Worm (Caenorhabditis elegans): ENCODE measurements around the gene C25E10.12.

C25E10.12 gene

DNA sequence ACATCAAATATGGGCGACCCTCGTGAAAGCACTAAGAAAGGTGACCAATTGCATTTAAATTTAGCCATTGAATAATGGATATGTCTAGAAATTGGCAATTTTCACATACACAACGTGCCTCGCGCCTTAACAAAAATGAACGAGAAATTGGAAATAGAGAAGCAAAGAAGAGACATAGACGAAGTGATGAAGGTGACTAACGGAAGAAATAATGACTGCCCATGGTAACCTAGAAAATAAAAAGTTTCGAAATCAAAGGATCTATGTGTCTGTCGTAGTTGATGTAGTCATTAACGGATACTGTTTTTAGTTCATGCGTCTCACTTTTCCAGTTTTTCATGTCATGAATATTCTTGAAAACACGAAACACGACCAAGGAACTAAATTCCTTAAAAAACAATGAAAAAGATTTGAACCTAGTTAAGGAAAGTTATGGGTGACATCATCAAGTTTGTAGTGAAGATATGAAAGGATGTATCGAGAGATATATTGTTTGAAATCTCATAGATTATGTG is 15.9 kb upstream of the C25E10.12 start:
- TF ChIP-seq hmbx-1 (tag; optimal IDR thresholded peaks at IDR 0.05) (no peak), B0310.2 (tag; optimal IDR thresholded peaks at IDR 0.05) (no peak), tra-4 (tag; optimal IDR thresholded peaks at IDR 0.05) (no peak), ceh-36 (tag; optimal IDR thresholded peaks at IDR 0.05) (no peak)

ce11 chrV:9076273-9076672 is 14.0 kb upstream of the C25E10.12 start, which contains the start of gene T27E4.7:
Gene T27E4.7 (minus strand): TSS chrV:9076322.
- no peak for TF ChIP-seq tbx-11 (GFP tag; IDR thresholded peaks at IDR 0.05)
- no peak for TF ChIP-seq flt-1 (GFP tag; IDR thresholded peaks at IDR 0.05)
- TF ChIP-seq ets-7 (tag; optimal IDR thresholded peaks at IDR 0.05), result no peak
- no peak for TF ChIP-seq B0310.2 (tag; optimal IDR thresholded peaks at IDR 0.05)
- no peak for TF ChIP-seq hmg-4 (GFP tag; optimal IDR thresholded peaks at IDR 0.05)
- TF ChIP-seq tra-4 (tag; optimal IDR thresholded peaks at IDR 0.05), result no peak
- no peak for TF ChIP-seq scrt-1 (GFP tag; IDR thresholded peaks at IDR 0.05)
- no peak for TF ChIP-seq ceh-36 (tag; optimal IDR thresholded peaks at IDR 0.05)
- TF ChIP-seq hnd-1 (tag; optimal IDR thresholded peaks at IDR 0.05), result no peak
- no peak for TF ChIP-seq ama-1 (optimal IDR thresholded peaks at IDR 0.05)
- no peak for TF ChIP-seq ceh-13 (GFP tag; optimal IDR thresholded peaks at IDR 0.05)
- no peak for TF ChIP-seq pes-1 (GFP tag; IDR thresholded peaks at IDR 0.05)
- TF ChIP-seq sea-1 (GFP tag; conservative IDR thresholded peaks at IDR 0.05), result no peak
- TF ChIP-seq hmbx-1 (tag; optimal IDR thresholded peaks at IDR 0.05), result no peak

DNA sequence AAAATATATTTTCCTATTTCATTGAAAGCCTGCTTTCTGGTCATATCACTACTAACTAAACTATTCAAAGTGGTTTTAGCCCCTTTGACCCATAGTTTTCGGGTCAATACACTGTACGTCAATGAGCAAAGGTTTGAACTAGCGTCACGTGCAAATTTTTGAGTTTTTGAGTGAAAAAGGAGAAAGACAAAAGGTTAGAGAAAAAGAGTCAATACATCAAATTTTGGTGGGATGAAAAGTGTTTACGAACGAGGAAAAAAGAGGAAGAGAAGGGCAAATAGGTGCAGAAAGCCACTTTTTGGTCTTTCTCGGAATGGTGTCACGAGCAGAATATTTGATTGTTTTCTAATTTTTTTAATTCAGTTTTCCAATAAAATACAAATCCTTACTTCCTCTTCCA is 13.6 kb upstream of the C25E10.12 start:
- TF ChIP-seq sea-1 (GFP tag; conservative IDR thresholded peaks at IDR 0.05), result no peak
- no peak for TF ChIP-seq ceh-36 (tag; optimal IDR thresholded peaks at IDR 0.05)
- TF ChIP-seq B0310.2 (tag; optimal IDR thresholded peaks at IDR 0.05), result no peak
- no peak for TF ChIP-seq F13C5.2 (tag; optimal IDR thresholded peaks at IDR 0.05)
- no peak for TF ChIP-seq tbx-11 (GFP tag; IDR thresholded peaks at IDR 0.05)
- TF ChIP-seq tbx-37 (GFP tag; conservative IDR thresholded peaks at IDR 0.05), result no peak
- no peak for TF ChIP-seq flt-1 (GFP tag; IDR thresholded peaks at IDR 0.05)
- TF ChIP-seq ets-7 (tag; optimal IDR thresholded peaks at IDR 0.05), result no peak
- no peak for TF ChIP-seq aly-1 (tag; optimal IDR thresholded peaks at IDR 0.05)
- no peak for TF ChIP-seq hmg-4 (GFP tag; optimal IDR thresholded peaks at IDR 0.05)
- no peak for TF ChIP-seq pes-1 (GFP tag; IDR thresholded peaks at IDR 0.05)
- TF ChIP-seq ama-1 (optimal IDR thresholded peaks at IDR 0.05), result no peak
- TF ChIP-seq ceh-13 (GFP tag; optimal IDR thresholded peaks at IDR 0.05), result no peak
- TF ChIP-seq hnd-1 (tag; optimal IDR thresholded peaks at IDR 0.05), result no peak

DNA sequence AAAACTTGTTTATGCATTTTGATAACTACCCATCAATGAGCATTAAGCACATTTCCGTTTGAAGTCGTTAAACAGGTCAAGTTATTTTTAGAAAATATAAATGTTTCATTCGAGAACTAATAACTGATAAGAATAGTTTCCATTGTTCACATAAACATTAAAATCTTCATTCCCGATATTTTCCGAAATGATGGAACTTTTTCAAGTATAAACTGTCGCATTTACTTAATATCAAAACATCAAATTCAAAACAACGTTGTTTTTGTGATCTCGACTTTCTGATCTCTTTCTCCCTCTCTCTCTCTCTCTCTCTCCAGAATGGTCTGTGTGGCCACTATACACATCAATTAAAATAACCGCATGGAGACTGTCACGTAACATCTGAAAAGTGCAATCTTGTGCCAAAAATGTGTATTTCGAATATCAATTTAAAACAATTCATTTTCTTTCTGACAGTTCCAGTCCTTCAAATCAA is 12.2 kb upstream of the C25E10.12 start:
- no peak for TF ChIP-seq ceh-13 (GFP tag; optimal IDR thresholded peaks at IDR 0.05)
- TF ChIP-seq scrt-1 (GFP tag; IDR thresholded peaks at IDR 0.05), result no peak
- TF ChIP-seq B0310.2 (tag; optimal IDR thresholded peaks at IDR 0.05), result no peak
- no peak for TF ChIP-seq hnd-1 (tag; optimal IDR thresholded peaks at IDR 0.05)
- no peak for TF ChIP-seq sea-1 (GFP tag; conservative IDR thresholded peaks at IDR 0.05)
- TF ChIP-seq tra-4 (tag; optimal IDR thresholded peaks at IDR 0.05), result no peak
- TF ChIP-seq pes-1 (GFP tag; IDR thresholded peaks at IDR 0.05), result no peak
- no peak for TF ChIP-seq hmg-4 (GFP tag; optimal IDR thresholded peaks at IDR 0.05)
- TF ChIP-seq ceh-36 (tag; optimal IDR thresholded peaks at IDR 0.05), result no peak
- TF ChIP-seq tbx-37 (GFP tag; conservative IDR thresholded peaks at IDR 0.05), result no peak
- TF ChIP-seq ama-1 (optimal IDR thresholded peaks at IDR 0.05), result no peak
- no peak for TF ChIP-seq F13C5.2 (tag; optimal IDR thresholded peaks at IDR 0.05)
- TF ChIP-seq hmbx-1 (tag; optimal IDR thresholded peaks at IDR 0.05), result no peak
- no peak for TF ChIP-seq aly-1 (tag; optimal IDR thresholded peaks at IDR 0.05)
- TF ChIP-seq ets-7 (tag; optimal IDR thresholded peaks at IDR 0.05), result no peak
- no peak for TF ChIP-seq flt-1 (GFP tag; IDR thresholded peaks at IDR 0.05)
- TF ChIP-seq tbx-11 (GFP tag; IDR thresholded peaks at IDR 0.05), result no peak

- TF ChIP-seq F13C5.2 (tag; optimal IDR thresholded peaks at IDR 0.05) (no peak), hnd-1 (tag; optimal IDR thresholded peaks at IDR 0.05) (no peak), aly-1 (tag; optimal IDR thresholded peaks at IDR 0.05) (no peak), sea-1 (GFP tag; conservative IDR thresholded peaks at IDR 0.05) (no peak), tra-4 (tag; optimal IDR thresholded peaks at IDR 0.05) (no peak), tbx-11 (GFP tag; IDR thresholded peaks at IDR 0.05) (no peak), ceh-13 (GFP tag; optimal IDR thresholded peaks at IDR 0.05) (no peak), ets-7 (tag; optimal IDR thresholded peaks at IDR 0.05) (no peak), scrt-1 (GFP tag; IDR thresholded peaks at IDR 0.05) (no peak), ceh-36 (tag; optimal IDR thresholded peaks at IDR 0.05) (no peak), pes-1 (GFP tag; IDR thresholded peaks at IDR 0.05) (no peak), ama-1 (optimal IDR thresholded peaks at IDR 0.05) (no peak), tbx-37 (GFP tag; conservative IDR thresholded peaks at IDR 0.05) (no peak), B0310.2 (tag; optimal IDR thresholded peaks at IDR 0.05) (no peak), flt-1 (GFP tag; IDR thresholded peaks at IDR 0.05) (no peak)
Observed at ce11 chrV:9073322-9074038, 11.2 kb upstream of the C25E10.12 start, which contains the start of gene oac-50. Gene oac-50 (minus strand): TSS chrV:9073540.

DNA sequence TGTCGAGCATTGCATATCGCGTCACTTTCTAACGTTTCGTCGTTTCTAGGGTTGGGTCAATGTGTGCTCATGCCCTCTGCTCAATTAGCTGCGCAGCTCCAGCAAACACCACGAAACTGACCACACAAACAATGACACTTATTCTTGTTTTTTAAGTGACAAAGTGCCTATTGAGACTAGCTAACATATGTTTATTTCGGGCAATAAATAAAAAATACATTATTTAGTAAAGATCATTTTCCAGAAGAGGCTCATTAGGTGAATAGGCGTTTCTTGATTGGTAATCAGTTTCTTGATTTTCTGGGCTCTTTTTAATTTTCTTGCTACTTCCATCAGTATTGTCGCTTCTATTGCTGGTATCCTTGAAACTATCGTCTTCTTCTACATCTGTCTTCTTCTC is 7.4 kb upstream of the C25E10.12 start, which contains the start of gene T27E4.5:
Gene T27E4.5 (minus strand): TSS at position 101 of the 400 bp plus-strand sequence.
- no peak for TF ChIP-seq ceh-36 (tag; optimal IDR thresholded peaks at IDR 0.05)
- TF ChIP-seq tbx-37 (GFP tag; conservative IDR thresholded peaks at IDR 0.05), result no peak
- TF ChIP-seq pes-1 (GFP tag; IDR thresholded peaks at IDR 0.05), result no peak
- no peak for TF ChIP-seq hmg-4 (GFP tag; optimal IDR thresholded peaks at IDR 0.05)
- TF ChIP-seq ceh-13 (GFP tag; optimal IDR thresholded peaks at IDR 0.05), result no peak
- TF ChIP-seq flt-1 (GFP tag; IDR thresholded peaks at IDR 0.05), result no peak
- TF ChIP-seq ama-1 (optimal IDR thresholded peaks at IDR 0.05), result no peak
- TF ChIP-seq hnd-1 (tag; optimal IDR thresholded peaks at IDR 0.05), result no peak
- TF ChIP-seq tbx-11 (GFP tag; IDR thresholded peaks at IDR 0.05), result no peak
- TF ChIP-seq hmbx-1 (tag; optimal IDR thresholded peaks at IDR 0.05), result no peak
- no peak for TF ChIP-seq tra-4 (tag; optimal IDR thresholded peaks at IDR 0.05)

DNA sequence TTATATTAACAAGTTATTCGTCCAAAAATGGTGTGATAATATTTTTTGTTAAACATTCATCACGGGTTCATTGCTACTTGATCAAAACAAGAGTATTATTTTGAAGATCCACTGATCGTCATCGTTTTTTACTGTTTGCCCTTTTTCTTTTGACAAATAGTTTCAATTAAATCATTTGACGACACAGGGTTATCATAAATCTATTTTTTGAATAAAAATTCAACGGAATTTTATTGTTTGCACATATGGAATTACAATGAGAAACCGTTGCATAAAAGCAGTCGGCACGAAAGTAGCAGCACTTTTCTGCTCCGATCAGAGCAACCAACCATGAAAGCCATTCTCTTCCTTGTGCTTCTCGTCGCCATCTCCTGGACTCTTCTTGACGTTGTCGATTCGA is 5.4 kb upstream of the C25E10.12 start, which contains the start of gene fip-2:
Gene fip-2 (plus strand): TSS at position 301 of the 400 bp plus-strand sequence.
- TF ChIP-seq tbx-37 (GFP tag; conservative IDR thresholded peaks at IDR 0.05) (no peak), ets-7 (tag; optimal IDR thresholded peaks at IDR 0.05) (no peak), tbx-11 (GFP tag; IDR thresholded peaks at IDR 0.05) (no peak), aly-1 (tag; optimal IDR thresholded peaks at IDR 0.05) (no peak), tra-4 (tag; optimal IDR thresholded peaks at IDR 0.05) (no peak), ama-1 (optimal IDR thresholded peaks at IDR 0.05) (no peak), F13C5.2 (tag; optimal IDR thresholded peaks at IDR 0.05) (no peak), sea-1 (GFP tag; conservative IDR thresholded peaks at IDR 0.05) (no peak), hmg-4 (GFP tag; optimal IDR thresholded peaks at IDR 0.05) (no peak), scrt-1 (GFP tag; IDR thresholded peaks at IDR 0.05) (no peak), flt-1 (GFP tag; IDR thresholded peaks at IDR 0.05) (no peak), ceh-36 (tag; optimal IDR thresholded peaks at IDR 0.05) (no peak), hnd-1 (tag; optimal IDR thresholded peaks at IDR 0.05) (no peak), hmbx-1 (tag; optimal IDR thresholded peaks at IDR 0.05) (no peak), ceh-13 (GFP tag; optimal IDR thresholded peaks at IDR 0.05) (no peak), pes-1 (GFP tag; IDR thresholded peaks at IDR 0.05) (no peak), B0310.2 (tag; optimal IDR thresholded peaks at IDR 0.05) (no peak)

Data from whole organism, early embryonic.